Worm (Caenorhabditis elegans): ENCODE data around the gene F54B3.2.

Gene F54B3.2

DNA sequence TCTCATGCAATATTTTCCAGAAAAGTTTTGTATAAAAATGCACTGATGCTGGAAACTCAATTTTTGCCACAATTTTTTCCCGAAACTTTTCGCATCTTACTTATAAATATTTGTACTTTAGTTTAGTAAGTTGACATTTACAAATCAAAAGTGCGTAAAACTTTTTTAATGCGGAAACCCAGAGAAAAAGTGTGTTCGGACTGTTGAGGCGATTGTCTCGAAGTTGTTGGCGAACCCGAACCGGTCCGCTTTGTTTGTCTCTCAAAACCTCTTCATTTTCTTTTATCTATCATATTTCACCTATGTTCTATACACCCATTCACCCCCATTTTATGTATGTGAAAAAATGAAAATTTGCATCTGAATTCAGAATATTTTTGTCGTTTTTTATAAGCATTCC is 49.3 kb downstream of the F54B3.2 start:
- TF ChIP-seq zag-1 (tag; optimal IDR thresholded peaks at IDR 0.05) (no peak), nhr-25 (tag; optimal IDR thresholded peaks at IDR 0.05) (peak; percentile 64), pha-4 (tag; optimal IDR thresholded peaks at IDR 0.05) (peak; percentile 62), egl-5 (tag; optimal IDR thresholded peaks at IDR 0.05) (no peak), ztf-11 (tag; optimal IDR thresholded peaks at IDR 0.05) (no peak), nhr-23 (tag; optimal IDR thresholded peaks at IDR 0.05) (peak; percentile 43), nhr-43 (tag; optimal IDR thresholded peaks at IDR 0.05; ENCODE audit: poor library complexity, severe bottlenecking) (peak; percentile 3), eor-1 (tag; optimal IDR thresholded peaks at IDR 0.05) (no peak)

DNA sequence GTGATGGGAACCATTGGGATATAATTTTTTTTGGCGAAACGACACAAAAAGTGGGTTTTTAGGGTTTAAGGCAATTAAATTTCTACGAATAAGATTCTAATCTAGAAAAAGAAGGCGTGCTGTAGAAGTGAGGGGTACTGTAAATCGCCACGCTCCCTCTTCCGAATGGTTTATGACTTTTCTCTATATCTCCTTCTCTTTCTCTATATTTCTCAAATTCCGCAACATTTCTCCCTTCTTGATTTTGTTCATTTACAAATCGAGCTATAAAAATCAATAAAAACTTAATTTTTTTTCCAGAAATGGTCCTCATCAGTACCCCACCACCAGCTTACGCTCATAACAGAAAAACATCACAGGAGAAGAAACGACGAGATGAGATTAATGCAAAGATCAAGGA is 51.8 kb downstream of the F54B3.2 start, which contains the start of gene ref-1:
TSS of gene ref-1 (plus strand) at position 301 of the 400 bp plus-strand sequence.
- no peak for TF ChIP-seq nhr-67 (tag; optimal IDR thresholded peaks at IDR 0.05)
- no peak for TF ChIP-seq eor-1 (tag; optimal IDR thresholded peaks at IDR 0.05)
- TF ChIP-seq hmg-11 (tag; optimal IDR thresholded peaks at IDR 0.05) = no peak
- no peak for TF ChIP-seq fkh-2 (tag; optimal IDR thresholded peaks at IDR 0.05)
- TF ChIP-seq nhr-11 (tag; optimal IDR thresholded peaks at IDR 0.05) = no peak
- TF ChIP-seq lin-15B (tag; optimal IDR thresholded peaks at IDR 0.05) = no peak

Data from whole organism, L3 larva.